Fruit fly (Drosophila melanogaster): ENCODE data around the gene Iris.

DNA sequence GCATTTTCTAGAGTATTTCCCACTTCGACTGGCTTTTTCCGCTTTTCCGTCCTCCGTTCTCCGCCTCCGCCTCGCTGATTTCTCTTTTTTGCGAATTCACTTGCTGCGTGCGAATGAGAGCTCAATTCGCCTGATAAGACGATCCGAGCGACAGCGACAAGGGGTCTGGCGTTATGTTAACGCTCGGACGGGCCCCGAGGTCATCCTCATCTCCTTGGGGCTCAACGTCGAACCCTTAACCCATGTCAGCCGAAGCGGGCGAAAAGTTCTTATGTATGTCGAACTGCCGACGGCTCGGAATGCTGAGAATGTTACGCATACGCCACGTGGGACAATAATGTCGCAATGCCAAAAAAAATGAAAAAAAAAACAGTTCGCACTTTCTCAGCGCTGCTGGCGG, 38.4 kb downstream of the Iris start:
- no peak for TF ChIP-seq Sin3A (optimal IDR thresholded peaks at IDR 0.05)
- no peak for TF ChIP-seq psq (optimal IDR thresholded peaks at IDR 0.05)
- no peak for TF ChIP-seq ttk (optimal IDR thresholded peaks at IDR 0.05)
- TF ChIP-seq Myc (optimal IDR thresholded peaks at IDR 0.05) = no peak
- no peak for TF ChIP-seq h (optimal IDR thresholded peaks at IDR 0.05)
